Worm (Caenorhabditis elegans) whole organism, young adult: Measurements from ENCODE around the gene cyp-13A7.

Experiments used
- B0019.2 ChIP-seq: fragments of 200-800 bp; sonication (Bioruptor generic); conservative IDR thresholded peaks from 2 replicates; pipeline ENCODE4 v1.3.6; 2022; ENCODE audit warnings: missing genetic modification reagents, missing genetic modification characterization, missing compliant biosample characterization
- F22D6.2 ChIP-seq: sonication (generic microtip); optimal IDR thresholded peaks from 2 replicates; lab custom pipeline; 2016; ENCODE audit warnings: mild to moderate bottlenecking, missing genetic modification characterization, missing compliant biosample characterization
- F39B2.1 ChIP-seq: fragments of 200-800 bp; sonication (Bioruptor generic); IDR thresholded peaks from 2 replicates; pipeline ENCODE4 v1.3.6; 2022; ENCODE audit warnings: missing genetic modification reagents, missing genetic modification characterization, missing compliant biosample characterization
- T07F8.4 ChIP-seq: sonication (generic microtip); optimal IDR thresholded peaks from 2 replicates; lab custom pipeline; 2016; ENCODE audit warnings: mild to moderate bottlenecking, missing genetic modification characterization, moderate library complexity, missing compliant biosample characterization
- Y95B8A.8 ChIP-seq: fragments of 200-800 bp; sonication (Bioruptor generic); IDR thresholded peaks from 2 replicates; pipeline ENCODE4 v1.3.6; 2022; ENCODE audit warnings: missing genetic modification reagents, missing genetic modification characterization, missing compliant biosample characterization
- ZK185.1 ChIP-seq: sonication (generic microtip); optimal IDR thresholded peaks from 2 replicates; lab custom pipeline; 2016; ENCODE audit warnings: mild to moderate bottlenecking, missing genetic modification characterization, missing compliant biosample characterization; ENCODE audit not compliant: poor library complexity, severe bottlenecking
- ama-1 ChIP-seq, 3 experiments: fragments of 150-350 bp in 1 of 3; sonication (generic microtip) in 2 of 3; optimal IDR thresholded peaks; 2 replicates each; lab custom pipeline; 2014 to 2018; ENCODE audit warnings: missing biosample characterization in 2 of 3, missing genetic modification characterization in 2 of 3, missing genetic modification reagents in 2 of 3
- attf-3 ChIP-seq: fragments of 200-800 bp; sonication (Bioruptor generic); conservative IDR thresholded peaks from 2 replicates; pipeline ENCODE4 v1.3.6; 2022; ENCODE audit warnings: missing genetic modification reagents, missing genetic modification characterization, missing compliant biosample characterization
- ccch-3 ChIP-seq: fragments of 200-800 bp; sonication (Bioruptor generic); optimal IDR thresholded peaks from 2 replicates; lab custom pipeline; 2018; ENCODE audit warnings: mild to moderate bottlenecking, missing genetic modification characterization, missing compliant biosample characterization
- cebp-1 ChIP-seq, 2 experiments: fragments of 200-800 bp in 1 of 2; sonication (Bioruptor generic) in 1 of 2; sonication (generic microtip) in 1 of 2; IDR thresholded peaks in 1 of 2; optimal IDR thresholded peaks in 1 of 2; 2 replicates each; pipeline versions ENCODE4 v1.3.6 to Lab custom; 2017 to 2022; ENCODE audit warnings: missing compliant biosample characterization in 2 of 2, missing genetic modification characterization in 2 of 2, mild to moderate bottlenecking in 1 of 2, missing genetic modification reagents in 1 of 2, moderate library complexity in 1 of 2
- cebp-2 ChIP-seq: fragments of 200-800 bp; sonication (Bioruptor generic); IDR thresholded peaks from 2 replicates; pipeline ENCODE4 v1.3.6; 2022; ENCODE audit warnings: missing genetic modification characterization, missing compliant biosample characterization
- ceh-91 ChIP-seq: fragments of 200-800 bp; sonication (Bioruptor generic); IDR thresholded peaks from 2 replicates; pipeline ENCODE4 v1.3.6; 2022; ENCODE audit warnings: missing genetic modification reagents, missing genetic modification characterization, missing compliant biosample characterization
- dpl-1 ChIP-seq: fragments of 150-350 bp; optimal IDR thresholded peaks from 2 replicates; lab custom pipeline; 2014; ENCODE audit warnings: missing biosample characterization, missing genetic modification reagents, missing genetic modification characterization
- egl-18 ChIP-seq: fragments of 200-800 bp; sonication (Bioruptor generic); IDR thresholded peaks from 2 replicates; pipeline ENCODE4 v1.3.6; 2022; ENCODE audit warnings: missing genetic modification reagents, missing genetic modification characterization, missing compliant biosample characterization
- ekl-4 ChIP-seq: fragments of 200-800 bp; sonication (Bioruptor generic); IDR thresholded peaks from 2 replicates; pipeline ENCODE4 v1.3.6; 2022; ENCODE audit warnings: missing genetic modification reagents, missing genetic modification characterization, missing compliant biosample characterization
- him-1 ChIP-seq: sonication (generic microtip); optimal IDR thresholded peaks from 2 replicates; lab custom pipeline; 2016; ENCODE audit warnings: missing genotype, missing genetic modification reagents, missing genetic modification characterization, missing compliant biosample characterization
- hlh-26 ChIP-seq: fragments of 200-800 bp; sonication (Bioruptor generic); conservative IDR thresholded peaks from 2 replicates; pipeline ENCODE4 v1.3.6; 2022; ENCODE audit warnings: missing genetic modification reagents, missing genetic modification characterization, missing compliant biosample characterization
- lag-1 ChIP-seq: fragments of 200-800 bp; sonication (Bioruptor generic); IDR thresholded peaks from 2 replicates; pipeline ENCODE4 v1.3.6; 2022; ENCODE audit warnings: missing genetic modification reagents, missing genetic modification characterization, missing compliant biosample characterization
- let-607 ChIP-seq, 2 experiments: fragments of 200-800 bp in 1 of 2; sonication (Bioruptor generic) in 1 of 2; sonication (generic microtip) in 1 of 2; optimal IDR thresholded peaks; 2 replicates each; lab custom pipeline; 2016 to 2018; ENCODE audit warnings: mild to moderate bottlenecking in 2 of 2, missing compliant biosample characterization in 2 of 2, missing genetic modification characterization in 2 of 2, moderate library complexity in 2 of 2, missing genotype in 1 of 2
- lir-1 ChIP-seq: fragments of 200-800 bp; sonication (Bioruptor generic); conservative IDR thresholded peaks from 2 replicates; pipeline ENCODE4 v1.3.6; 2022; ENCODE audit warnings: missing genetic modification reagents, missing genetic modification characterization, missing compliant biosample characterization
- lsl-1 ChIP-seq: fragments of 200-800 bp; sonication (Bioruptor generic); optimal IDR thresholded peaks from 2 replicates; lab custom pipeline; 2018; ENCODE audit warnings: mild to moderate bottlenecking, missing genetic modification characterization, moderate library complexity, missing compliant biosample characterization
- lsy-27 ChIP-seq: sonication (generic microtip); optimal IDR thresholded peaks from 2 replicates; lab custom pipeline; 2017; ENCODE audit warnings: missing genetic modification characterization, mild to moderate bottlenecking, missing compliant biosample characterization, antibody characterized with exemption, missing genotype, borderline replicate concordance; ENCODE audit not compliant: insufficient read depth
- madf-8 ChIP-seq: fragments of 200-800 bp; sonication (Bioruptor generic); conservative IDR thresholded peaks from 2 replicates; pipeline ENCODE4 v1.3.6; 2022; ENCODE audit warnings: missing genetic modification reagents, missing genetic modification characterization, missing compliant biosample characterization
- mel-28 ChIP-seq: sonication (generic microtip); optimal IDR thresholded peaks from 2 replicates; lab custom pipeline; 2016; ENCODE audit warnings: borderline replicate concordance, mild to moderate bottlenecking, missing genetic modification characterization, missing compliant biosample characterization
- nfya-2 ChIP-seq: fragments of 200-800 bp; sonication (Bioruptor generic); IDR thresholded peaks from 2 replicates; pipeline ENCODE4 v1.3.6; 2022; ENCODE audit warnings: missing genetic modification reagents, missing genetic modification characterization, missing compliant biosample characterization
- nhr-27 ChIP-seq: fragments of 200-800 bp; sonication (Bioruptor generic); optimal IDR thresholded peaks from 2 replicates; lab custom pipeline; 2018; ENCODE audit warnings: mild to moderate bottlenecking, missing genetic modification characterization, moderate library complexity, missing compliant biosample characterization
- nhr-80 ChIP-seq: sonication (generic microtip); optimal IDR thresholded peaks from 2 replicates; lab custom pipeline; 2016; ENCODE audit warnings: missing genetic modification characterization, missing compliant biosample characterization
- rcor-1 ChIP-seq: fragments of 200-800 bp; sonication (Bioruptor generic); IDR thresholded peaks from 2 replicates; pipeline ENCODE4 v1.3.6; 2022; ENCODE audit warnings: missing genetic modification reagents, missing genetic modification characterization, missing compliant biosample characterization
- snpc-1.3 ChIP-seq: sonication (generic microtip); optimal IDR thresholded peaks from 2 replicates; lab custom pipeline; 2017; ENCODE audit warnings: missing genetic modification characterization, mild to moderate bottlenecking, missing compliant biosample characterization, antibody characterized with exemption, moderate library complexity, missing genotype, missing genetic modification reagents; ENCODE audit not compliant: insufficient read depth
- snpc-3.4 ChIP-seq: sonication (generic microtip); optimal IDR thresholded peaks from 2 replicates; lab custom pipeline; 2017; ENCODE audit warnings: missing genetic modification characterization, mild to moderate bottlenecking, missing compliant biosample characterization, antibody characterized with exemption, moderate library complexity, missing genotype, missing genetic modification reagents
- tbx-9 ChIP-seq: sonication (generic microtip); optimal IDR thresholded peaks from 2 replicates; lab custom pipeline; 2016; ENCODE audit warnings: borderline replicate concordance, missing genetic modification characterization, inconsistent platforms, missing compliant biosample characterization
- zim-3 ChIP-seq: sonication (generic microtip); optimal IDR thresholded peaks from 2 replicates; lab custom pipeline; 2017; ENCODE audit warnings: mild to moderate bottlenecking, missing genetic modification characterization, moderate library complexity, missing compliant biosample characterization
- ztf-25 ChIP-seq: fragments of 200-800 bp; sonication (Bioruptor generic); IDR thresholded peaks from 2 replicates; pipeline ENCODE4 v1.3.6; 2022; ENCODE audit warnings: missing genetic modification reagents, missing genetic modification characterization, missing compliant biosample characterization
- ztf-26 ChIP-seq: sonication (generic microtip); optimal IDR thresholded peaks from 2 replicates; lab custom pipeline; 2017; ENCODE audit warnings: missing genetic modification characterization, missing compliant biosample characterization
- ztf-28 ChIP-seq: fragments of 200-800 bp; sonication (Bioruptor generic); IDR thresholded peaks from 2 replicates; pipeline ENCODE4 v1.3.6; 2022; ENCODE audit warnings: missing genetic modification reagents, missing genetic modification characterization, missing compliant biosample characterization

The cyp-13A7 gene

ce11 chrII:9834921-9835320, 31.5 kb downstream of the cyp-13A7 start, which contains the start of gene arrd-5:
arrd-5 (plus strand) TSS chrII:9835221.
- TF ChIP-seq ztf-25: no peak
- TF ChIP-seq rcor-1 (GFP tag; lab: Robert Waterston, UW): no peak
- TF ChIP-seq snpc-3.4: no peak
- TF ChIP-seq dpl-1 (GFP tag; lab: Kevin White, UChicago): no peak
- no peak for TF ChIP-seq lir-1
- no peak for TF ChIP-seq mel-28 (tag; lab: Kevin White, UChicago)
- no peak for TF ChIP-seq lag-1 (GFP tag; lab: Robert Waterston, UW)
- TF ChIP-seq ccch-3 (GFP tag; lab: Kevin White, UChicago): no peak
- TF ChIP-seq, all 124 proteins: peak for 0

ce11 chrII:9835958-9836357, 32.5 kb downstream of the cyp-13A7 start:
- TF ChIP-seq snpc-1.3: no peak
- no peak for TF ChIP-seq egl-18 (GFP tag; lab: Robert Waterston, UW)
- TF ChIP-seq Y95B8A.8 (GFP tag; lab: Robert Waterston, UW): no peak
- TF ChIP-seq nhr-80 (tag; lab: Kevin White, UChicago): no peak
- TF ChIP-seq cebp-1 (GFP tag; IDR thresholded peaks at IDR 0.05; lab: Robert Waterston, UW): no peak
- no peak for TF ChIP-seq cebp-1 (tag; optimal IDR thresholded peaks at IDR 0.05; lab: Kevin White, UChicago)
- TF ChIP-seq cebp-2: no peak
- TF ChIP-seq zim-3 (tag; lab: Kevin White, UChicago): no peak
- no peak for TF ChIP-seq T07F8.4
- TF ChIP-seq hlh-26 (GFP tag; lab: Robert Waterston, UW): no peak
- no peak for TF ChIP-seq ztf-26 (tag; lab: Kevin White, UChicago)
- TF ChIP-seq ZK185.1 (tag; lab: Kevin White, UChicago): no peak
- no peak for TF ChIP-seq him-1 (tag; lab: Kevin White, UChicago)
- no peak for TF ChIP-seq lsy-27
- no peak for TF ChIP-seq let-607 (tag; optimal IDR thresholded peaks at IDR 0.05; lab: Kevin White, UChicago)

ce11 chrII:9838260-9838935, 35.0 kb downstream of the cyp-13A7 start, which contains the start of gene arrd-4:
arrd-4 (minus strand) TSS chrII:9838310.
- TF ChIP-seq ekl-4 (no peak), nfya-2 (no peak), F39B2.1 (GFP tag; lab: Robert Waterston, UW) (no peak), ceh-91 (no peak), nhr-80 (tag; lab: Kevin White, UChicago) (no peak), ama-1 (optimal IDR thresholded peaks at IDR 0.05; lab: Kevin White, UChicago) (no peak), ama-1 (GFP tag; optimal IDR thresholded peaks at IDR 0.05; lab: Kevin White, UChicago) (no peak), ztf-28 (no peak)

ce11 chrII:9840313-9840712, 36.9 kb downstream of the cyp-13A7 start, which contains the start of gene ZK938.11:
ZK938.11 (minus strand) TSS chrII:9840413.
- TF ChIP-seq him-1 (tag; lab: Kevin White, UChicago): no peak
- TF ChIP-seq lsy-27: no peak
- TF ChIP-seq Y95B8A.8 (GFP tag; lab: Robert Waterston, UW): no peak
- TF ChIP-seq F22D6.2 (tag; lab: Kevin White, UChicago): no peak
- TF ChIP-seq lsl-1 (GFP tag; lab: Kevin White, UChicago): no peak
- no peak for TF ChIP-seq nhr-27 (tag; lab: Kevin White, UChicago)
- TF ChIP-seq attf-3: no peak
- no peak for TF ChIP-seq ekl-4
- no peak for TF ChIP-seq B0019.2
- no peak for TF ChIP-seq madf-8 (GFP tag; lab: Robert Waterston, UW)
- TF ChIP-seq tbx-9 (tag; lab: Kevin White, UChicago): no peak
- TF ChIP-seq ztf-25: no peak
